Worm (Caenorhabditis elegans): Measurements from ENCODE around the gene R144.11.

ce11 chrIII:5051949-5052348 is 43.3 kb upstream of the R144.11 start, which contains the start of gene C45G9.15:
- TF ChIP-seq F13C5.2 (tag; optimal IDR thresholded peaks at IDR 0.05) (no peak), tbx-11 (GFP tag; IDR thresholded peaks at IDR 0.05) (no peak), ama-1 (optimal IDR thresholded peaks at IDR 0.05) (no peak), aly-1 (tag; optimal IDR thresholded peaks at IDR 0.05) (no peak), ets-7 (tag; optimal IDR thresholded peaks at IDR 0.05) (no peak), tra-4 (tag; optimal IDR thresholded peaks at IDR 0.05) (no peak), sea-1 (GFP tag; conservative IDR thresholded peaks at IDR 0.05) (no peak), hmg-4 (GFP tag; optimal IDR thresholded peaks at IDR 0.05) (no peak), tbx-37 (GFP tag; conservative IDR thresholded peaks at IDR 0.05) (no peak)

Measured in whole organism, early embryonic.